Fruit fly (Drosophila melanogaster): Measurements from ENCODE around the gene frm.

DNA sequence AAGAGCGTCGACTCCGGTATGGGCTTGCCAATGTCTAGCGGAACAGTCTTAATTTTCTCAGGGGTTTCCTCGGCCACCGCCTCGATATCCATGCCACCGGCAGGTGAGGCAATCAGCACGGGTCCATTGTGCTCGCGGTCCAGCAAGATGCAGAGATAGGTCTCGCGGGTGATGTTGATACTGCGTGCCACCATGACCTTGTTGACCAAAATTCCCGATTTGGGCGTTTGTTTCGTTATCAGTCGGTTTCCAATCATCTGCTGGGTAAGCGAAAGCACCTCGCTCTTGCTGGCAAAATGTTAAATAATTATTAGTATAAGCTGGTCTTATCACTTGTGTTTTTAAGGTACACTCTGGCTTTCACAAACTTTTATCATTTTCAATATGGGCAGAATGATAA lies 11.6 kb upstream of the frm start:
- no peak for TF ChIP-seq insv (optimal IDR thresholded peaks at IDR 0.05)
- no peak for TF ChIP-seq h (optimal IDR thresholded peaks at IDR 0.05)
- no peak for TF ChIP-seq psq (optimal IDR thresholded peaks at IDR 0.05)
- no peak for TF ChIP-seq Sin3A (optimal IDR thresholded peaks at IDR 0.05)

Measured in Kc167 (cell line).